Worm (Caenorhabditis elegans) whole organism, mixed stage, embryonic: ENCODE data around the gene Y62H9A.15.

Experiments
- M03D4.4 ChIP-seq: sonication (generic microtip); optimal IDR thresholded peaks from 2 replicates; lab custom pipeline; 2017; ENCODE audit warnings: mild to moderate bottlenecking, missing genetic modification characterization, missing compliant biosample characterization
- bed-3 ChIP-seq: fragments of 200-800 bp; sonication (Bioruptor generic); optimal IDR thresholded peaks from 3 replicates; lab custom pipeline; 2018; ENCODE audit warnings: mild to moderate bottlenecking, missing genetic modification characterization, moderate library complexity, missing compliant biosample characterization
- blmp-1 ChIP-seq: fragments of 150-350 bp; optimal IDR thresholded peaks from 2 replicates; lab custom pipeline; 2014; ENCODE audit warnings: missing biosample characterization, missing genetic modification characterization
- ceh-83 ChIP-seq: fragments of 200-800 bp; sonication (Bioruptor generic); optimal IDR thresholded peaks from 2 replicates; lab custom pipeline; 2018; ENCODE audit warnings: mild to moderate bottlenecking, missing genetic modification characterization, missing compliant biosample characterization
- ces-1 ChIP-seq: fragments of 150-350 bp; optimal IDR thresholded peaks from 2 replicates; lab custom pipeline; 2014; ENCODE audit warnings: missing biosample characterization, missing genetic modification reagents, missing genetic modification characterization
- cnd-1 ChIP-seq: fragments of 200-800 bp; sonication (Bioruptor generic); optimal IDR thresholded peaks from 2 replicates; lab custom pipeline; 2018; ENCODE audit warnings: mild to moderate bottlenecking, missing genetic modification characterization, missing compliant biosample characterization
- elt-1 ChIP-seq: sonication (generic microtip); optimal IDR thresholded peaks from 2 replicates; lab custom pipeline; 2017; ENCODE audit warnings: missing genetic modification characterization, mild to moderate bottlenecking, missing compliant biosample characterization, antibody characterized with exemption, moderate library complexity, borderline replicate concordance; ENCODE audit not compliant: insufficient read depth
- flh-1 ChIP-seq: fragments of 200-800 bp; sonication (Bioruptor generic); optimal IDR thresholded peaks from 2 replicates; lab custom pipeline; 2018; ENCODE audit warnings: mild to moderate bottlenecking, missing genetic modification characterization, moderate library complexity, missing compliant biosample characterization
- ham-2 ChIP-seq: fragments of 200-800 bp; sonication (Bioruptor generic); optimal IDR thresholded peaks from 2 replicates; lab custom pipeline; 2018; ENCODE audit warnings: mild to moderate bottlenecking, missing genetic modification characterization, missing compliant biosample characterization
- hlh-1 ChIP-seq: fragments of 150-350 bp; optimal IDR thresholded peaks from 2 replicates; lab custom pipeline; 2014; ENCODE audit warnings: missing biosample characterization, missing genetic modification reagents, missing genetic modification characterization
- lin-13 ChIP-seq: fragments of 150-350 bp; optimal IDR thresholded peaks from 2 replicates; lab custom pipeline; 2014; ENCODE audit warnings: missing biosample characterization, missing genetic modification characterization
- lsy-2 ChIP-seq: fragments of 150-350 bp; optimal IDR thresholded peaks from 2 replicates; lab custom pipeline; 2014; ENCODE audit warnings: missing biosample characterization, missing genetic modification characterization
- mab-5 ChIP-seq: fragments of 150-350 bp; optimal IDR thresholded peaks from 2 replicates; lab custom pipeline; 2014; ENCODE audit warnings: missing biosample characterization, missing genetic modification characterization
- mep-1 ChIP-seq: fragments of 150-350 bp; optimal IDR thresholded peaks from 2 replicates; lab custom pipeline; 2017; ENCODE audit warnings: missing biosample characterization, missing genetic modification reagents, missing genetic modification characterization, inconsistent platforms
- mls-2 ChIP-seq: sonication (generic microtip); optimal IDR thresholded peaks from 2 replicates; lab custom pipeline; 2016; ENCODE audit warnings: mild to moderate bottlenecking, missing genetic modification characterization, moderate library complexity, missing compliant biosample characterization
- nhr-12 ChIP-seq: fragments of 150-350 bp; optimal IDR thresholded peaks from 2 replicates; lab custom pipeline; 2014; ENCODE audit warnings: missing biosample characterization, missing genetic modification characterization
- nhr-2 ChIP-seq: fragments of 150-350 bp; optimal IDR thresholded peaks from 2 replicates; lab custom pipeline; 2014; ENCODE audit warnings: missing biosample characterization, missing genetic modification characterization
- nhr-237 ChIP-seq: fragments of 150-350 bp; optimal IDR thresholded peaks from 2 replicates; lab custom pipeline; 2014; ENCODE audit warnings: missing biosample characterization, missing genetic modification characterization
- nhr-28 ChIP-seq: fragments of 150-350 bp; optimal IDR thresholded peaks from 2 replicates; lab custom pipeline; 2014; ENCODE audit warnings: missing biosample characterization, missing genetic modification characterization
- nhr-76 ChIP-seq: sonication (generic microtip); optimal IDR thresholded peaks from 2 replicates; lab custom pipeline; 2017; ENCODE audit warnings: missing biosample characterization, missing genetic modification characterization
- pha-4 ChIP-seq: fragments of 150-350 bp; optimal IDR thresholded peaks from 2 replicates; lab custom pipeline; 2018; ENCODE audit warnings: missing biosample characterization, missing genetic modification reagents, missing genetic modification characterization
- sem-2 ChIP-seq: fragments of 200-800 bp; sonication (Bioruptor generic); optimal IDR thresholded peaks from 2 replicates; lab custom pipeline; 2018; ENCODE audit warnings: mild to moderate bottlenecking, missing genetic modification characterization, missing compliant biosample characterization
- snpc-4 ChIP-seq: fragments of 150-350 bp; optimal IDR thresholded peaks from 2 replicates; lab custom pipeline; 2014; ENCODE audit warnings: missing biosample characterization, missing genetic modification characterization
- sptf-1 ChIP-seq: sonication (generic microtip); optimal IDR thresholded peaks from 2 replicates; lab custom pipeline; 2017; ENCODE audit warnings: mild to moderate bottlenecking, missing genetic modification characterization, moderate library complexity, missing compliant biosample characterization
- unc-120 ChIP-seq: sonication (generic microtip); optimal IDR thresholded peaks from 2 replicates; lab custom pipeline; 2017; ENCODE audit warnings: missing genetic modification characterization, missing compliant biosample characterization; ENCODE audit not compliant: poor library complexity, severe bottlenecking
- unc-39 ChIP-seq: fragments of 150-350 bp; optimal IDR thresholded peaks from 2 replicates; lab custom pipeline; 2014; ENCODE audit warnings: missing biosample characterization, missing genetic modification characterization
- unc-62 ChIP-seq: fragments of 150-350 bp; optimal IDR thresholded peaks from 2 replicates; lab custom pipeline; 2014; ENCODE audit warnings: missing biosample characterization, missing genetic modification reagents, missing genetic modification characterization
- ztf-11 ChIP-seq: fragments of 150-350 bp; optimal IDR thresholded peaks from 2 replicates; lab custom pipeline; 2014; ENCODE audit warnings: missing biosample characterization, missing genetic modification characterization

Y62H9A.15 gene

DNA sequence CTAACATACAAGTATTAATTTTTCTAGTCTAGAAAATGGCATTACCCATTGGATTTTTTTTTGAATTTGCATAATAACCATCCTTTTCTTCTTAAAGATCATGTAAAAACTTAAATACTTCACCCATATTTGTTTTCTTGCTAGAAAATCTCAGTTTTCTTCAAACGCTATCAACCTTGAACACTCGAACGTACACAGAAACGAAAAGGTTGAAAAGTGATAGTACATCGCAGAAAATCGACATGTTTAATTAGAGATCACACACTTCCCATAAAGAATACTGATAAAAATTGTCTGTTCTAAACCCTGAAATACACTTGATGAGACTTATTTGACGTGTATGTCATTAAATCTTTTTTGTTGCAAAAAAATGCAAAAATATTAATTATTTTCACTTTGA lies 17.6 kb upstream of the Y62H9A.15 start, which contains the start of gene F55G7.4:
Gene F55G7.4 (plus strand): TSS at position 301 of the 400 bp plus-strand sequence.
- TF ChIP-seq sptf-1 (tag; lab: Kevin White, UChicago) (no peak), unc-39 (no peak), elt-1 (tag; lab: Kevin White, UChicago) (no peak), mab-5 (no peak), mep-1 (tag; lab: Kevin White, UChicago) (no peak)

DNA sequence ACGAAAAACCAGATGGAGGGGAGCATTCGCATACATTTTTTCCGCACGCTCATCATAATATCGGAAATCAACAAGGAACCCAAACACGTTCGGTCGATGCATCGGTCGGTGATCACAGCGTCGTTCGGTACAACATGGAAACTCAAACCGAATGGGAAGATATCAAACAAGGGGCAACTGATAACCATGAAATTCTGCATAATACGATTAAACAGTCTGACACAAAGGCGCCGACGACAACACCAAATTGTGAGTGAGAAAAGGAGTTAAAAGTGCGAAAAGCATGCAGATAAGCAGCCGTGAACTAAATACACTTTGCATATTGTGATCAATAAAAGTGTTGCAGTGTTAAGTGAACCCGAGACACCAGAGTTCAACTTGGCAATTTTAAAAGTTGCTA lies 15.3 kb upstream of the Y62H9A.15 start:
- no peak for TF ChIP-seq snpc-4
- TF ChIP-seq sem-2 (GFP tag; lab: Kevin White, UChicago) = no peak
- no peak for TF ChIP-seq ham-2
- TF ChIP-seq ceh-83 (GFP tag; lab: Kevin White, UChicago) = no peak
- TF ChIP-seq lsy-2 (tag; lab: Kevin White, UChicago) = no peak
- no peak for TF ChIP-seq nhr-76 (tag; lab: Kevin White, UChicago)
- no peak for TF ChIP-seq bed-3 (GFP tag; lab: Kevin White, UChicago)
- TF ChIP-seq unc-120 (tag; lab: Kevin White, UChicago) = no peak
- no peak for TF ChIP-seq sptf-1 (tag; lab: Kevin White, UChicago)
- TF ChIP-seq M03D4.4 (tag; lab: Kevin White, UChicago) = no peak
- TF ChIP-seq nhr-28 (tag; lab: Kevin White, UChicago) = no peak
- TF ChIP-seq pha-4 (tag; lab: Kevin White, UChicago) = no peak
- no peak for TF ChIP-seq mep-1 (tag; lab: Kevin White, UChicago)
- no peak for TF ChIP-seq nhr-12
- no peak for TF ChIP-seq nhr-2 (tag; lab: Kevin White, UChicago)
- no peak for TF ChIP-seq mab-5
- TF ChIP-seq ztf-11 = no peak

DNA sequence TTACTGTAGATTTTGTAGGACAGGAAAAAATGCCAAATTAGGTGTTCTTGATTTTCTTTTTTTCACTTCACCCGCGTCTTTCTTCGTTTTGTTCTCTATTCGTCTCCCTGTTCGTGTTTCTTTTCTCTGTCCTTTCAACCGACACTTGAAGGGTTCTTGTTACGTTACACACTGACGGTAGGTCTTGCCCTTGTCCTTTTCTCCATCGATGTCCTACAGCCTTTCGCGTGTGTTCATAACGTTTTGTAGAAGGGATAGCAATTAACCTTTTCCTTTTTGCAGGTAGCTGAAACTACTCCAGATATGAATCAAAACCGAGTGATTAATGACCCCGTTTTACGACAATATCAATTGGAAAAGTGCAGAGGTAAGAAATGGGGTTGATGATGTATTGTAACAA lies 14.2 kb upstream of the Y62H9A.15 start, which contains the start of gene F55G7.1:
Gene F55G7.1 (plus strand): TSS at position 276 of the 400 bp plus-strand sequence.
- TF ChIP-seq nhr-237 (tag; lab: Kevin White, UChicago) = peak; percentile 9
- no peak for TF ChIP-seq ces-1 (GFP tag; lab: Kevin White, UChicago)

DNA sequence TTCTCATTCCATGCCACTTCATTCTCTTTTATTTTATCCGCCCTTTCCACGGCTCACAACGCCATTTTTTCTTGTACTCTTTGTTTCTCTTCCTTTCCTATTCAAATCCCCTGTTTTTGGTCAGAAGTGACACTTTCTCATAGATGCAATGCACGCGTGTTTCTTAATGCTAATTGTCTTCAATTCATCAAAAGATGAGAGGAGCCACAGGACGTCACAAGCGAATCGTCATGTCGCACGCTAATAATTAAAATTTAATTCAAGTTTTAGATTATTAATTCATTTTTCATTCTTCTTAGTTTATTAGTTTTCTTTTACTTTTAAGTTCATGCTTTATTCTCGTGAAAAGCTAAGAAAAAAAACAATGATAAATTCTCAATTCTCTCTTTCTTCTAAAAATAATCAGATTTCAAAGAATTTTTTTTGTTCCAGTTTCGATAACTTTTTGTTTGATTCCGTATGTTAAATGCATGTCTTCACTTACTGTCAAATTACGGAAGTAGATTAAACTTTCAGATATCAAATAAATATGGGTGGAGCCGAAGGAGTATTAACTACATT lies 10.9 kb upstream of the Y62H9A.15 start, which contains the start of gene Y62H9A.14:
Gene Y62H9A.14 (plus strand): TSS at position 511 of the 561 bp plus-strand sequence.
- TF ChIP-seq hlh-1 (tag; lab: Kevin White, UChicago) (no peak), unc-62 (GFP tag; lab: Kevin White, UChicago) (no peak), sptf-1 (tag; lab: Kevin White, UChicago) (no peak)

DNA sequence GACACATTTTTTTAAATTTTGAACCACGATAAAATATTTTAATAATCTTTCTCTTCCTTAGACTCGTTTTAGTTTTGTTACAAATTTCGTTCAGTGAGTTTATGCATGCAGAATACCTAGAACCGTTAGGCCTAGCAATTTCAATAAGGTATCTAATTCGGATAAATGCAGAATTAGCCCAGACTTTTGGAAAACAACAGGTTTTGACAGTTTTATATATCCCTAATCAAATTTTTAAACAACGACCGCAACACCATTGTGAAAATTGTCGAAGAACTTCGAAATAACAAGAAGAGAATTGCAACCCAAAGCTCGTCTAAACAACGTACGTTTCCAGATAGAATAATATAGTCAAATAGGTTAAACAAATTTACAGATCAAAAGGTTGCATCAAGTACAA lies 8.0 kb upstream of the Y62H9A.15 start, which contains the start of gene Y62H9A.16:
Gene Y62H9A.16 (plus strand): TSS at position 301 of the 400 bp plus-strand sequence.
- TF ChIP-seq cnd-1 (tag; lab: Kevin White, UChicago) (no peak), unc-62 (GFP tag; lab: Kevin White, UChicago) (no peak), pha-4 (tag; lab: Kevin White, UChicago) (no peak), lin-13 (no peak)

DNA sequence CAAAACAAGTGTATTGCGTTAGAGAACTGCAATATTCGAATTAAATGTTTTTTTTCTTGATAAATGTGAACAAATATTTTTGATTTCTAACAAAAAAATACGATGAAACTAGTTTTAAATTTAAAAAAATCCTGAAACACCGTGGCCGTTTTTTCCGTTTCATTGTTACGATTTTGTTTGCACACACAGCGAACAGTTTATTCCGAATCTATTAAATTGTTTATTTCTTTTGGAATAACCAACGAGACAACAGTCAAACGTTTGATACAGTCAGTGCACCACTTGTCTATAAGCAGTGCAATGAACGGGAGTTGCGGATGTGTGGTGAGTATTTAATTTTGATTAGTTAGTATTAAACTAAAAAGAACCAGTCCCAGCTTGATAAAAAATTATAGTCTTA lies 6.8 kb upstream of the Y62H9A.15 start, which contains the start of gene Y62H9A.13:
Gene Y62H9A.13 (plus strand): TSS at position 301 of the 400 bp plus-strand sequence.
- TF ChIP-seq mab-5 = no peak
- no peak for TF ChIP-seq flh-1 (GFP tag; lab: Kevin White, UChicago)
- TF ChIP-seq ham-2 = no peak

DNA sequence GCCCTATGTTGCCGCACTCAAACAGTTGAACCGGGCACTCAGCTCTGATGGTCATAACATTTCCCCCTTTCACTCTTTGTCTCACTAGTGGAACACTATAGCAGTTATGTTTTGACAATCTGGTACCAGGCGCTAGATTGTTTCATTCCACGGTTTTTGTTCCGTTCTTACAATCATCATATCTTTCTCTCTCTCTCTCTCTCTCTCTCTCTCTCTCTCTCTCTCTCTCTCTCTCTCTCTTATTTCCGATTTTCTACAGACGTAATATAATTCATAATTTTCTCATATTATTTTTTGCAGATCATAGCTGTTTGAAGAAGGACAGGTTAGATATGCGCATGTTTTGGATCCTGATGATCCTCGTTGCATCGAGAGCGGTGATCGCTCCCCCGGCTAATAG lies 3.9 kb upstream of the Y62H9A.15 start, which contains the start of gene Y62H9A.12:
Gene Y62H9A.12 (plus strand): TSS at position 301 of the 400 bp plus-strand sequence.
- no peak for TF ChIP-seq mls-2 (tag; lab: Kevin White, UChicago)
- TF ChIP-seq snpc-4 = no peak
- no peak for TF ChIP-seq mep-1 (tag; lab: Kevin White, UChicago)
- TF ChIP-seq lin-13 = no peak
- TF ChIP-seq sem-2 (GFP tag; lab: Kevin White, UChicago) = no peak
- no peak for TF ChIP-seq blmp-1 (tag; lab: Kevin White, UChicago)
- no peak for TF ChIP-seq flh-1 (GFP tag; lab: Kevin White, UChicago)
